In the genomic region with DNA sequence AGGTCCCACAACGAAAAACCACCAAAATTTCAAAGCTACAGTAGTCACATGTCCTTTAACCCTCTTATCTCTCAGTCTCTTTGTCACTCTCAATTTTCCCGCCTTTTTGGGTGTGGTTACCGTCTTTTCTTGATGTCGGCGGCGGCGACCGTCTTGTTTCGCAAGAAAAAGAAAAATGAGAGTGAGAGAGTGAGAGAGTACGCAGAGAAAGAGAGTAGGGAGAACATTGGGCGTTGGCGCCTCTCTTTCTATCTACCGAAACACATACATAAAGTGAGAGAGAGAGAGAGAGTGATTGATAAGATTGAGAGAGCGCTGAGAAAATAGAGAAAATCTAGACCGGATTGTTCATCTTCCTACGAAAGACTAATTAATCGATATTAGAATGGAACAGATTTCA, we compare ENCODE assay signal across 5 worm cellular contexts.
TF ChIP-seq lines count a peak whose summit lies in the region.

No protein-coding gene starts in this region.

TF ChIP-seq in whole organism, L1 larva, 84 proteins besides CTCF, POLR2A, EP300 and RAD21 (continued from another document and continues in another):
- TF ChIP-seq nhr-77 (tag; optimal IDR thresholded peaks at IDR 0.05; lab: Kevin White, UChicago) (peak; percentile 71), nhr-12 (tag; optimal IDR thresholded peaks at IDR 0.05; lab: Kevin White, UChicago) (no peak), nhr-20 (tag; optimal IDR thresholded peaks at IDR 0.05; lab: Kevin White, UChicago) (peak; percentile 90), ceh-82 (tag; optimal IDR thresholded peaks at IDR 0.05; lab: Kevin White, UChicago) (peak in 1 of 3 experiments; percentile 16), nhr-90 (tag; optimal IDR thresholded peaks at IDR 0.05; lab: Kevin White, UChicago; ENCODE audit: poor library complexity) (peak; percentile 86), lin-15B (tag; optimal IDR thresholded peaks at IDR 0.05; lab: Kevin White, UChicago) (no peak), dpl-1 (GFP tag; optimal IDR thresholded peaks at IDR 0.05; lab: Kevin White, UChicago) (peak; percentile 67 to 76 (median 73)), ceh-88 (GFP tag; IDR thresholded peaks at IDR 0.05; lab: Robert Waterston, UW) (no peak), irx-1 (tag; optimal IDR thresholded peaks at IDR 0.05; lab: Kevin White, UChicago) (peak; percentile 58), C16A3.4 (tag; optimal IDR thresholded peaks at IDR 0.05; lab: Kevin White, UChicago) (peak; percentile 43), aha-1 (tag; optimal IDR thresholded peaks at IDR 0.05; lab: Kevin White, UChicago) (no peak), hlh-17 (GFP tag; optimal IDR thresholded peaks at IDR 0.05; lab: Kevin White, UChicago; ENCODE audit: borderline replicate concordance) (no peak), blmp-1 (tag; optimal IDR thresholded peaks at IDR 0.05; lab: Kevin White, UChicago) (peak; percentile 97), nhr-19 (GFP tag; conservative IDR thresholded peaks at IDR 0.05; lab: Robert Waterston, UW) (peak; percentile 66), nhr-71 (tag; optimal IDR thresholded peaks at IDR 0.05; lab: Kevin White, UChicago) (peak; percentile 90), hlh-4 (tag; optimal IDR thresholded peaks at IDR 0.05; lab: Kevin White, UChicago) (no peak), fos-1 (tag; optimal IDR thresholded peaks at IDR 0.05; lab: Kevin White, UChicago) (peak; percentile 45), nhr-47 (tag; optimal IDR thresholded peaks at IDR 0.05; lab: Kevin White, UChicago) (peak; percentile 63), jun-1 (tag; optimal IDR thresholded peaks at IDR 0.05; lab: Kevin White, UChicago) (peak; percentile 55), lin-35 (GFP tag; optimal IDR thresholded peaks at IDR 0.05; lab: Kevin White, UChicago) (peak; percentile 39 to 79), efl-1 (optimal IDR thresholded peaks at IDR 0.05; lab: Kevin White, UChicago) (peak; percentile 55 to 70), efl-1 (GFP tag; optimal IDR thresholded peaks at IDR 0.05 in 1 of 2; lab: Kevin White, UChicago) (peak; percentile 23 to 64), elt-2 (tag; optimal IDR thresholded peaks at IDR 0.05; lab: Kevin White, UChicago) (peak; percentile 84), mep-1 (tag; optimal IDR thresholded peaks at IDR 0.05; lab: Kevin White, UChicago) (peak; percentile 80)

TF ChIP-seq in whole organism, L2 larva, 48 proteins besides CTCF, POLR2A, EP300 and RAD21 (continued from another document and continues in another):
- TF ChIP-seq nhr-6 (tag; optimal IDR thresholded peaks at IDR 0.05; lab: Kevin White, UChicago) = peak; percentile 16
- TF ChIP-seq elt-1 (tag; optimal IDR thresholded peaks at IDR 0.05; lab: Kevin White, UChicago) = no peak
- TF ChIP-seq lsy-2 (tag; optimal IDR thresholded peaks at IDR 0.05; lab: Kevin White, UChicago) = peak; percentile 10 to 68
- no peak for TF ChIP-seq ceh-82 (tag; optimal IDR thresholded peaks at IDR 0.05; lab: Kevin White, UChicago)
- TF ChIP-seq elt-3 (tag; optimal IDR thresholded peaks at IDR 0.05; lab: Kevin White, UChicago) = no peak
- TF ChIP-seq lin-13 (GFP tag; optimal IDR thresholded peaks at IDR 0.05; lab: Kevin White, UChicago) = peak; percentile 63
- TF ChIP-seq nhr-129 (tag; optimal IDR thresholded peaks at IDR 0.05; lab: Kevin White, UChicago) = peak; percentile 49
- TF ChIP-seq crh-2 (tag; optimal IDR thresholded peaks at IDR 0.05; lab: Kevin White, UChicago) = peak; percentile 80
- no peak for TF ChIP-seq mab-5 (tag; optimal IDR thresholded peaks at IDR 0.05; lab: Kevin White, UChicago)
- no peak for TF ChIP-seq unc-39 (tag; optimal IDR thresholded peaks at IDR 0.05; lab: Kevin White, UChicago)
- peak; percentile 92 for TF ChIP-seq sma-9 (GFP tag; optimal IDR thresholded peaks at IDR 0.05; lab: Kevin White, UChicago)
- TF ChIP-seq sma-9 (tag; optimal IDR thresholded peaks at IDR 0.05; lab: Kevin White, UChicago) = no peak
- peak; percentile 92 for TF ChIP-seq blmp-1 (tag; optimal IDR thresholded peaks at IDR 0.05; lab: Kevin White, UChicago; ENCODE audit: insufficient read depth)
- no peak for TF ChIP-seq ZK546.5 (tag; optimal IDR thresholded peaks at IDR 0.05; lab: Kevin White, UChicago)
- TF ChIP-seq ceh-16 (tag; optimal IDR thresholded peaks at IDR 0.05; lab: Kevin White, UChicago) = peak; percentile 2
- TF ChIP-seq R02D3.7 (tag; optimal IDR thresholded peaks at IDR 0.05; lab: Kevin White, UChicago) = no peak
- peak; percentile 36 for TF ChIP-seq ztf-4 (tag; optimal IDR thresholded peaks at IDR 0.05; lab: Kevin White, UChicago)
- TF ChIP-seq skn-1 (tag; optimal IDR thresholded peaks at IDR 0.05; lab: Kevin White, UChicago) = no peak
- no peak for TF ChIP-seq mbf-1 (tag; optimal IDR thresholded peaks at IDR 0.05; lab: Kevin White, UChicago)
- TF ChIP-seq egl-27 (tag; optimal IDR thresholded peaks at IDR 0.05; lab: Kevin White, UChicago) = peak; percentile 64
- peak; percentile 60 for TF ChIP-seq gmeb-1 (tag; optimal IDR thresholded peaks at IDR 0.05; lab: Kevin White, UChicago)
- TF ChIP-seq nhr-21 (tag; optimal IDR thresholded peaks at IDR 0.05; lab: Kevin White, UChicago) = peak; percentile 88
- TF ChIP-seq fos-1 (tag; optimal IDR thresholded peaks at IDR 0.05; lab: Kevin White, UChicago) = peak; percentile 88
- TF ChIP-seq nhr-10 (tag; optimal IDR thresholded peaks at IDR 0.05; lab: Kevin White, UChicago) = no peak
- TF ChIP-seq nhr-237 (tag; optimal IDR thresholded peaks at IDR 0.05; lab: Kevin White, UChicago) = no peak
- no peak for TF ChIP-seq aly-2 (tag; optimal IDR thresholded peaks at IDR 0.05; lab: Kevin White, UChicago)
- TF ChIP-seq alr-1 (tag; optimal IDR thresholded peaks at IDR 0.05; lab: Kevin White, UChicago) = no peak

TF ChIP-seq in whole organism, L3 larva, 47 proteins besides CTCF, POLR2A, EP300 and RAD21 (continued from another document and continues in another):
- TF ChIP-seq ZK546.5 (tag; optimal IDR thresholded peaks at IDR 0.05; lab: Kevin White, UChicago) (no peak), nfya-1 (tag; optimal IDR thresholded peaks at IDR 0.05; lab: Kevin White, UChicago; ENCODE audit: insufficient read depth) (peak; percentile 72), unc-62 (GFP tag; optimal IDR thresholded peaks at IDR 0.05; lab: Kevin White, UChicago) (peak; percentile 52), nhr-77 (tag; optimal IDR thresholded peaks at IDR 0.05; lab: Kevin White, UChicago) (no peak), nhr-28 (tag; optimal IDR thresholded peaks at IDR 0.05; lab: Kevin White, UChicago) (no peak), jun-1 (tag; optimal IDR thresholded peaks at IDR 0.05; lab: Kevin White, UChicago) (peak; percentile 22), nhr-11 (tag; optimal IDR thresholded peaks at IDR 0.05; lab: Kevin White, UChicago) (no peak), egl-5 (tag; optimal IDR thresholded peaks at IDR 0.05; lab: Kevin White, UChicago) (no peak), nhr-43 (tag; optimal IDR thresholded peaks at IDR 0.05; lab: Kevin White, UChicago; ENCODE audit: poor library complexity, severe bottlenecking) (peak; percentile 81), fkh-2 (tag; optimal IDR thresholded peaks at IDR 0.05; lab: Kevin White, UChicago) (no peak), fos-1 (tag; optimal IDR thresholded peaks at IDR 0.05; lab: Kevin White, UChicago) (no peak), ceh-9 (tag; optimal IDR thresholded peaks at IDR 0.05; lab: Kevin White, UChicago) (no peak), elt-2 (tag; optimal IDR thresholded peaks at IDR 0.05; lab: Kevin White, UChicago) (peak; percentile 91), ceh-16 (tag; optimal IDR thresholded peaks at IDR 0.05; lab: Kevin White, UChicago) (no peak), elt-1 (tag; optimal IDR thresholded peaks at IDR 0.05; lab: Kevin White, UChicago) (peak; percentile 44), ceh-28 (tag; optimal IDR thresholded peaks at IDR 0.05; lab: Kevin White, UChicago) (peak; percentile 84), aly-2 (tag; optimal IDR thresholded peaks at IDR 0.05; lab: Kevin White, UChicago) (no peak), nhr-12 (tag; optimal IDR thresholded peaks at IDR 0.05; lab: Kevin White, UChicago) (no peak), lsy-12 (tag; optimal IDR thresholded peaks at IDR 0.05; lab: Kevin White, UChicago) (peak; percentile 67), nhr-237 (tag; optimal IDR thresholded peaks at IDR 0.05; lab: Kevin White, UChicago) (no peak), fkh-10 (GFP tag; optimal IDR thresholded peaks at IDR 0.05; lab: Kevin White, UChicago) (no peak), sea-2 (GFP tag; optimal IDR thresholded peaks at IDR 0.05; lab: Kevin White, UChicago) (no peak), nhr-23 (tag; optimal IDR thresholded peaks at IDR 0.05; lab: Kevin White, UChicago) (peak; percentile 91), ztf-11 (tag; optimal IDR thresholded peaks at IDR 0.05; lab: Kevin White, UChicago) (no peak), nhr-25 (tag; optimal IDR thresholded peaks at IDR 0.05; lab: Kevin White, UChicago) (peak; percentile 87), ama-1 (optimal IDR thresholded peaks at IDR 0.05; lab: Kevin White, UChicago) (no peak), snpc-4 (tag; optimal IDR thresholded peaks at IDR 0.05; lab: Kevin White, UChicago) (peak; percentile 29), nhr-67 (tag; optimal IDR thresholded peaks at IDR 0.05; lab: Kevin White, UChicago) (no peak)

TF ChIP-seq in whole organism, L4 larva, 104 proteins besides CTCF, POLR2A, EP300 and RAD21 (continued from another document and continues in another):
- peak; percentile 94 for TF ChIP-seq dve-1 (tag; optimal IDR thresholded peaks at IDR 0.05; lab: Kevin White, UChicago; ENCODE audit: insufficient read depth)
- TF ChIP-seq F44E2.7 (GFP tag; IDR thresholded peaks at IDR 0.05; lab: Robert Waterston, UW) = no peak
- TF ChIP-seq T26A8.4 (GFP tag; IDR thresholded peaks at IDR 0.05; lab: Robert Waterston, UW) = peak; percentile 46; the same call in 1 of the 2 replicates
- no peak for TF ChIP-seq arid-1 (GFP tag; conservative IDR thresholded peaks at IDR 0.05; lab: Robert Waterston, UW)
- no peak for TF ChIP-seq unc-39 (tag; optimal IDR thresholded peaks at IDR 0.05; lab: Kevin White, UChicago)
- peak; percentile 52 for TF ChIP-seq lin-38 (GFP tag; IDR thresholded peaks at IDR 0.05; lab: Robert Waterston, UW)
- TF ChIP-seq ceh-28 (tag; optimal IDR thresholded peaks at IDR 0.05; lab: Kevin White, UChicago) = peak; percentile 43
- TF ChIP-seq zip-11 (GFP tag; IDR thresholded peaks at IDR 0.05; lab: Robert Waterston, UW) = no peak
- TF ChIP-seq daf-16 (GFP tag; optimal IDR thresholded peaks at IDR 0.05; lab: Kevin White, UChicago) = peak in 1 of 2 experiments; percentile 35
- peak; percentile 80 for TF ChIP-seq daf-16 (tag; optimal IDR thresholded peaks at IDR 0.05; lab: Kevin White, UChicago)
- peak; percentile 19 for TF ChIP-seq spr-1 (tag; optimal IDR thresholded peaks at IDR 0.05; lab: Kevin White, UChicago)
- peak; percentile 80 for TF ChIP-seq nhr-48 (tag; optimal IDR thresholded peaks at IDR 0.05; lab: Kevin White, UChicago)
- no peak for TF ChIP-seq Y105C5A.15 (GFP tag; IDR thresholded peaks at IDR 0.05; lab: Robert Waterston, UW)
- TF ChIP-seq ces-1 (GFP tag; optimal IDR thresholded peaks at IDR 0.05; lab: Kevin White, UChicago) = no peak
- no peak for TF ChIP-seq sdz-12 (GFP tag; optimal IDR thresholded peaks at IDR 0.05; lab: Kevin White, UChicago)
- TF ChIP-seq ZK546.5 (tag; optimal IDR thresholded peaks at IDR 0.05; lab: Kevin White, UChicago) = no peak
- peak; percentile 73 for TF ChIP-seq mep-1 (tag; optimal IDR thresholded peaks at IDR 0.05; lab: Kevin White, UChicago)
- TF ChIP-seq zip-2 (tag; optimal IDR thresholded peaks at IDR 0.05; lab: Kevin White, UChicago) = no peak
- no peak for TF ChIP-seq nhr-111 (GFP tag; optimal IDR thresholded peaks at IDR 0.05; lab: Kevin White, UChicago)
- TF ChIP-seq tag-97 (GFP tag; IDR thresholded peaks at IDR 0.05; lab: Robert Waterston, UW) = no peak
- TF ChIP-seq tra-1 (GFP tag; IDR thresholded peaks at IDR 0.05; lab: Robert Waterston, UW) = peak; percentile 89
- no peak for TF ChIP-seq nhr-42 (GFP tag; IDR thresholded peaks at IDR 0.05; lab: Robert Waterston, UW)
- TF ChIP-seq zag-1 (tag; optimal IDR thresholded peaks at IDR 0.05; lab: Kevin White, UChicago) = no peak
- TF ChIP-seq F26F4.8 (GFP tag; conservative IDR thresholded peaks at IDR 0.05; lab: Robert Waterston, UW) = no peak
- TF ChIP-seq nhr-28 (tag; optimal IDR thresholded peaks at IDR 0.05; lab: Kevin White, UChicago) = peak; percentile 92
- TF ChIP-seq daf-19 (GFP tag; conservative IDR thresholded peaks at IDR 0.05; lab: Robert Waterston, UW) = no peak
- no peak for TF ChIP-seq rbr-2 (tag; optimal IDR thresholded peaks at IDR 0.05; lab: Kevin White, UChicago)
- peak; percentile 97 for TF ChIP-seq hlh-11 (tag; optimal IDR thresholded peaks at IDR 0.05; lab: Kevin White, UChicago)
- peak; percentile 93 for TF ChIP-seq nhr-41 (GFP tag; IDR thresholded peaks at IDR 0.05; lab: Robert Waterston, UW)
- no peak for TF ChIP-seq snpc-4 (tag; optimal IDR thresholded peaks at IDR 0.05; lab: Kevin White, UChicago)

TF ChIP-seq in whole organism, young adult, 124 proteins besides CTCF, POLR2A, EP300 and RAD21 (continued from another document):
- no peak for TF ChIP-seq K12H6.12 (tag; optimal IDR thresholded peaks at IDR 0.05; lab: Kevin White, UChicago)
